Fruit fly (Drosophila melanogaster): Measurements from ENCODE around the gene nmo.
A peak's percentile ranks its signal among the peaks of the same experiment; 100 is the strongest.

nmo gene

DNA sequence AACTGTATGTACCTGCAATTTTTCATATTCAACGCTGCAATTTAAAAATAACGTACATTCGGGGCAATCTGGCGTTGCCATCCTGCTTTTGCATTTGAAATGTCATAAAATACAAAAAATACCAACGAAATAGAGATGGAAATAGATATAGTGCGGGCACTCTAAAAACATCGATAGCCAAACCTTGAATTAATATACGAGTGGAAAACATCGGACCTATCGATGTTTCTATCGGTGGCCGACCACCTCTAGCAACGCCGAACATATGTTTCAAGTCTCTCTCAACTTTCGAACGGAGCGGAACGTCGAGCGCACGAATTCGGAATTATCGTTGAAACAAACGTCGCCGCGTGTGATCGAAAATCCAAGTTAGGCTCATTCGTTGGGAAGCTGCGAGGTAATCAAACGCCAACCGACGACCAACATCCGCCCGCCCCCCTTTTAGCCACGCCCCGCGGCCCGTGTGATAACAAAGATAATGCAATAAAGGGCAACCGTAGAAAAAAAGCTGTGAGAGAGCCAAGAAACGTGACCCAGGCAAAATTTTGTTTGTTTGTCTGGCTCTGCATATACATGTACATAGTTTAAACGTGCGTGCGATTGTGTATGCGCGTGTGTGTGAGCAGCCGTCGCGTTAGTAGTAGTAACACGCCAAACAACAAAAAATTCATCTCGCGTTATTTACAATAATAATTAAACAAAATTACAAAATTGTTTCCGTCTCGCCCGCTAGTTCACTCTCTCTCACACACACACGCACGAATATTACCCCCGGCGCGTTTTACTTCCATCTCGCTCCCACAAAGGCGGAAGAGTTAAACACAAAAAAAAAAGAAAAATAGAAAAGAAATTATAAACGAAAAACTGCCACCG lies at the start of gene nmo (continued):
- TF ChIP-seq CG6808 (GFP tag; optimal IDR thresholded peaks at IDR 0.05) = no peak
- TF ChIP-seq dac (GFP tag; optimal IDR thresholded peaks at IDR 0.05) = no peak
- peak; percentile 53 for TF ChIP-seq CG3919 (GFP tag; optimal IDR thresholded peaks at IDR 0.05)
- no peak for TF ChIP-seq acj6 (GFP tag; optimal IDR thresholded peaks at IDR 0.05)
- TF ChIP-seq lz (GFP tag; optimal IDR thresholded peaks at IDR 0.05) = no peak
- no peak for TF ChIP-seq Hr4 (GFP tag; optimal IDR thresholded peaks at IDR 0.05)
- no peak for TF ChIP-seq Lpt (GFP tag; optimal IDR thresholded peaks at IDR 0.05)
- no peak for TF ChIP-seq Sox15 (GFP tag; optimal IDR thresholded peaks at IDR 0.05)
- TF ChIP-seq CG8319 (GFP tag; optimal IDR thresholded peaks at IDR 0.05) = no peak

DNA sequence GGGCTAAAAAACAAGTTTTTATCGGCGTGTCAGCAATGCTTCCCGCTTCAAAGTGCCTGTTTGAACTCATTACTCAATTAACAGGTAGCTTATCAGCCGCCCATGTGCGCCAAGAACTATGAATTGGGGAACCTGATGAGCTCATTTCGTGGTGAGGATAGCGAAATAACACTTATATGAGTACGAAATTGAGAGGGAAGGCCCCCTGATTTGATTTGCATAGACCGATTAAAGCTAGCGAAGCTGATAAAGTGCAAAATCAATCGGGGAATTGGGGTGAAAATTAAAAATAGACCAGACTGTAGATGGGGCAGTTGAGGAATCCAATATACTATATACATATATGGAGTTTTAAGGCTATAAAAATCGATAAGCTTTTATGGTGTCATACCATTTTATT lies 44.6 kb upstream of the nmo start:
- TF ChIP-seq CG6276 (GFP tag; optimal IDR thresholded peaks at IDR 0.05) = no peak
- TF ChIP-seq CG11762 (GFP tag; optimal IDR thresholded peaks at IDR 0.05; ENCODE audit: insufficient read depth) = no peak
- no peak for TF ChIP-seq achi (GFP tag; optimal IDR thresholded peaks at IDR 0.05)
- TF ChIP-seq CG15336 (GFP tag; IDR thresholded peaks at IDR 0.05) = no peak

- TF ChIP-seq Lpt (GFP tag; optimal IDR thresholded peaks at IDR 0.05) = no peak
- peak; percentile 62 for TF ChIP-seq vri (GFP tag; optimal IDR thresholded peaks at IDR 0.05)
Observed at dm6 chr3L:7934857-7935256, 44.0 kb upstream of the nmo start.

DNA sequence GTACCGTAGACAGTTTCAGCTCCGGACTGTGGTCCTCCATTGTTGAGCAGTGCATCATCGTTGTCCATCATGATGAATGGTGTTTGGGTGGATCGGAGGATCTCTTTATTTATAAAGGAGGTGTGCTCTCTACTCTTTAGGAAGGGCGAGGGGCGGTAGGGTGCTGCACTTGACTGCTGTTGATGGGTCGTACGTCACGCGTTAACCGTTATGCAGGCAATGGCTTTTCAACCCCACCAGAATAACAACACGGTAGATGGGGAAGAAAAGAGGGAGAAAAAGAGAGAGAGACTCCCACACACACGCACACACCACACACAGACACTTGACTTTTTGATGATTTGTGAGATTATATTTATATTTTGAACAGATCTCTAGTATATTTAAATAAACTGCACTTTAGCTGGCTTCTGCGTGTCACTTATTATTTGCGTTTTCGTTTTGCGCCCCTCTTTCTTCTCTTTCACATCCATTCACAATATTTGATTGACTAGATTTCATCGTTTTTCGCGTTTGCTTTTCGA lies 43.4 kb upstream of the nmo start:
- TF ChIP-seq CG15336 (GFP tag; IDR thresholded peaks at IDR 0.05) = no peak
- TF ChIP-seq svp (GFP tag) = peak; percentile 72

DNA sequence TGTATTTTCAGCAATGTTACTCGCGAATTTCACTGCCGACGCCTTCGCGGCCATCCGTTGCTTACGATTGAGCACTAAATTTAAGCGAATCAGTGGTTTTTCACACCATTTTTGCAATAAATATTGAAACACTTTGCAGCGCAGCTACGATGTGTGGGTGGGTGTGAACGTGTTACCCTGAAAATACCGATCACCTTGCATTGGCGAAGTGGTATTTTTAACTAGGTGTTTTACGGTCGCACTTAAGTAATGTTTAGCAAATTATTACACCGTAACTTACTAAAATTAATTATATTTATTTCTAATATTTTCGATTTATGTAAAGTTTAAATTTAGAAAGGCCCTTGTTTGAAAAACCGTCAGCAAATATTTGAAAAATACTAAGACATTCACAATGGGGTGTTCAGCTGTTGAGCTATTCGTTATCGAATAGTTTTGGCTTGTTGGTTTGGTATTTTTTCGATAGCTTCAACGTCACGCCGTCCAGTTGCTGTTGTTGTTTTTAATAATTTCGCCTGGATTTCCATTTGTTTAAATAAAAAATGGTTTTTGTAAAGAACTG lies 42.8 kb upstream of the nmo start, which contains the start of the genes syd and Srp9:
Gene syd, minus strand, starts transcription at position 188 of the 562 bp plus-strand sequence.
Gene Srp9, plus strand, starts transcription at position 441 of the 562 bp plus-strand sequence.
- TF ChIP-seq fkh (GFP tag; optimal IDR thresholded peaks at IDR 0.05) (peak; percentile 7), CG6808 (GFP tag; optimal IDR thresholded peaks at IDR 0.05) (no peak), svp (GFP tag) (peak; percentile 28), CG6854 (GFP tag; optimal IDR thresholded peaks at IDR 0.05) (peak; percentile 51), salr (GFP tag; optimal IDR thresholded peaks at IDR 0.05) (no peak)

DNA sequence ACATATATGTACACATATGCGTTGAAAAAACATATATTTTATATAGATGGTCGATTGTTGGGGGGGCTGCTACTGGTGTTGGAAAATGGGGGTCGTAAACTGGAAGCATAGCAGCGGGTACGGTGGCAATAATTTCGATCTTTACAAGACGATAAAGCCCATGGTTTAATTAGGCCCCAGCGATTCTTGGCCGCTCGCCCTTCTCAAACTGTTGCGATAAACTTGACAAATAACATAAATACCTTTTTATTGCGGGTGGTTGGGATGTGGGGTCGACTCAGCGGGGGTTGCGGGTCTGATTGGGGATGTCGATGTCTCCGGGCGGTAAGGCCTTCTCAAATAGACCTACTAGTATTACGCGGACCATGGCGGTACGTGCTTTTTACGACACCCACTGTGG lies 40.2 kb upstream of the nmo start:
- TF ChIP-seq CG11294 (GFP tag; IDR thresholded peaks at IDR 0.05) = no peak
- TF ChIP-seq fkh (GFP tag; optimal IDR thresholded peaks at IDR 0.05) = peak; percentile 67
- TF ChIP-seq CG16779 (tag; optimal IDR thresholded peaks at IDR 0.05) = no peak
- TF ChIP-seq CG11902 (GFP tag; optimal IDR thresholded peaks at IDR 0.05) = no peak
- TF ChIP-seq CG15336 (GFP tag; IDR thresholded peaks at IDR 0.05) = no peak
- TF ChIP-seq CG10631 (GFP tag; optimal IDR thresholded peaks at IDR 0.05) = no peak
- no peak for TF ChIP-seq CG11762 (GFP tag; optimal IDR thresholded peaks at IDR 0.05; ENCODE audit: insufficient read depth)
- TF ChIP-seq CG3032 (tag; optimal IDR thresholded peaks at IDR 0.05) = no peak

DNA sequence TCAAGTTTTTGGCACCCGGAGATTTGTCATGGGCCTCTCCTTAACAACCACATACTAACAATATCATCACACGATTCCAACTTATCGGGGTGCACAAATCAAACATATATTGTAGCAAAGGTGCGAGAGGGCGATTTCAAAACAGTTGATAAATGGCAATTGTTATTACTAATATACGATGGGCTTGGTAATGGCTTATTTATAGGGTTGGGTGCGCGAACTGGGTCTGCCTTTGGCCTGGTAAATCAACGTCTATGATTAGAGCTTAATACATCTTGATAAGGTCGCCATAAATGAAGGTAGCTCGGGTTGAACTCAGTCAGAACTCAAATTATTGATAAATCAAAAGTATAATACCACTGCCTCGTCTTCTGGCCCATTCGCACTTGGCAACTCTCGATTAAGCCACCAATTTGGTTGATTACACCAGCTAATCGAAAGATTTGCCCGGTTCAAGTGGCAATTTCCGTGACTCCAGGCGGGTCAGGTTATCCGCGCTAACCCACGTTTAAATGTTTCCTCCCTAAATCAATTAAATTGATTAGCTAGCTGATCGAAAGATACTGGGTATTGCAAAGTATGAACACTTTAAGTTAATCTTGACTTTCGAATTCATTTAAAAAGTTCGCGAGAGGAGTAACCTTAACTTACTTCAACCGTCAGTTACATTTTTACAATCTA lies 38.1 kb upstream of the nmo start:
- TF ChIP-seq CG8119 (GFP tag; IDR thresholded peaks at IDR 0.05) (no peak), vri (GFP tag; optimal IDR thresholded peaks at IDR 0.05) (peak; percentile 40)

Measured in whole organism, prepupa.